Fruit fly (Drosophila melanogaster) Kc167 (cell line): Measurements from ENCODE around the gene AstA-R1.

Experiments used
- Myc ChIP-seq: fragments of >200 bp; optimal IDR thresholded peaks from 2 replicates; lab custom pipeline; 2017; ENCODE audit warnings: missing external identifiers
- Sin3A ChIP-seq: fragments of >200 bp; optimal IDR thresholded peaks from 2 replicates; lab custom pipeline; 2018; ENCODE audit warnings: missing external identifiers
- h ChIP-seq: fragments of >200 bp; optimal IDR thresholded peaks from 3 replicates; lab custom pipeline; 2018; ENCODE audit warnings: missing external identifiers
- insv ChIP-seq: fragments of >200 bp; optimal IDR thresholded peaks from 3 replicates; lab custom pipeline; 2018; ENCODE audit warnings: missing external identifiers
- psq ChIP-seq: fragments of >200 bp; optimal IDR thresholded peaks from 2 replicates; lab custom pipeline; 2017; ENCODE audit warnings: missing external identifiers

dm6 chrX:3677156-3677846 lies 103.0 kb downstream of the AstA-R1 start:
- TF ChIP-seq h (lab: Kevin White, UChicago): no peak
- no peak for TF ChIP-seq psq
- no peak for TF ChIP-seq insv (lab: Kevin White, UChicago)
- no peak for TF ChIP-seq Sin3A (lab: Kevin White, UChicago)
- TF ChIP-seq Myc (lab: Kevin White, UChicago): no peak
